Worm (Caenorhabditis elegans): ENCODE results near the gene sgca-1.

DNA sequence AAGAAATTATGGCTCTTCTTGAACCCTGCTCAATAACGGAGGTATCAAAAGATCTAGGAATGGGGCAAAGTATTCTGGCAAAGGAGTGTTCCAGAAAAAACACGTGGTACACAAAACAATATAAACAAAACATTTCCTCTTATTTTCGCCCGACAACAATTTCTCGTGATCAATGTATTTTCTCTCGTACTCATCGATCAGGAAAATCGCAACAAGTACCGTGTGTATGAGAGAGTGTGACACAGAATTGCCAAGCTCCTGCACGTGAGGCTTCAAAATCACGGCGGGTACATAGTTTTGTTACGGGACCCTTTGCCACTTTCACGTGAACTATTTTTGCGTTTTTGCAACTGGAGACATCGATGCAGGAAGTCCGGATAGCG is 48.4 kb downstream of the sgca-1 start:
- TF ChIP-seq hlh-13 (GFP tag; optimal IDR thresholded peaks at IDR 0.05) (no peak), pha-2 (tag; optimal IDR thresholded peaks at IDR 0.05) (no peak)

All from whole organism, late embryonic.